Worm (Caenorhabditis elegans) whole organism, young adult: Measurements from ENCODE around the gene F35C8.8.

ENCODE experiments used
- B0019.2 ChIP-seq: fragments of 200-800 bp; sonication (Bioruptor generic); conservative IDR thresholded peaks from 2 replicates; pipeline ENCODE4 v1.3.6; 2022; ENCODE audit warnings: missing genetic modification reagents, missing genetic modification characterization, missing compliant biosample characterization
- B0336.3 ChIP-seq: fragments of 200-800 bp; sonication (Bioruptor generic); IDR thresholded peaks from 2 replicates; pipeline ENCODE4 v1.3.6; 2022; ENCODE audit warnings: missing genetic modification characterization, missing compliant biosample characterization
- F49E8.2 ChIP-seq: sonication (generic microtip); optimal IDR thresholded peaks from 3 replicates; lab custom pipeline; 2017; ENCODE audit warnings: missing genetic modification characterization, mild to moderate bottlenecking, missing compliant biosample characterization, antibody characterized with exemption, moderate library complexity; ENCODE audit not compliant: insufficient read depth
- F55B11.4 ChIP-seq: sonication (generic microtip); optimal IDR thresholded peaks from 2 replicates; lab custom pipeline; 2016; ENCODE audit warnings: missing compliant biosample characterization, missing genetic modification characterization, borderline replicate concordance; ENCODE audit not compliant: insufficient read depth
- F57A8.1 ChIP-seq: fragments of 200-800 bp; sonication (Bioruptor generic); optimal IDR thresholded peaks from 2 replicates; lab custom pipeline; 2018; ENCODE audit warnings: mild to moderate bottlenecking, missing genetic modification characterization, moderate library complexity, missing compliant biosample characterization
- K11D2.4 ChIP-seq: fragments of 200-800 bp; sonication (Bioruptor generic); IDR thresholded peaks from 2 replicates; pipeline ENCODE4 v1.3.6; 2022; ENCODE audit warnings: missing genetic modification reagents, missing genetic modification characterization, missing compliant biosample characterization
- Y56A3A.18 ChIP-seq: fragments of 200-800 bp; sonication (Bioruptor generic); IDR thresholded peaks from 2 replicates; pipeline ENCODE4 v1.3.6; 2022; ENCODE audit warnings: missing genetic modification reagents, missing genetic modification characterization, missing compliant biosample characterization
- Y67H2A.10 ChIP-seq: fragments of 200-800 bp; sonication (Bioruptor generic); conservative IDR thresholded peaks from 2 replicates; pipeline ENCODE4 v1.3.6; 2022; ENCODE audit warnings: missing genetic modification reagents, missing genetic modification characterization, missing compliant biosample characterization
- akir-1 ChIP-seq: fragments of 200-800 bp; sonication (Bioruptor generic); optimal IDR thresholded peaks from 2 replicates; lab custom pipeline; 2018; ENCODE audit warnings: mild to moderate bottlenecking, missing genetic modification characterization, moderate library complexity, missing compliant biosample characterization
- atf-7 ChIP-seq: sonication (generic microtip); optimal IDR thresholded peaks from 2 replicates; lab custom pipeline; 2017; ENCODE audit warnings: mild to moderate bottlenecking, missing genetic modification characterization, missing compliant biosample characterization
- attf-6 ChIP-seq: fragments of 200-800 bp; sonication (Bioruptor generic); IDR thresholded peaks from 2 replicates; pipeline ENCODE4 v1.3.6; 2022; ENCODE audit warnings: missing genetic modification reagents, missing genetic modification characterization, missing compliant biosample characterization
- bed-1 ChIP-seq: fragments of 200-800 bp; sonication (Bioruptor generic); IDR thresholded peaks from 2 replicates; pipeline ENCODE4 v1.3.6; 2022; ENCODE audit warnings: missing genetic modification reagents, missing genetic modification characterization, missing compliant biosample characterization
- bed-2 ChIP-seq: fragments of 200-800 bp; sonication (Bioruptor generic); IDR thresholded peaks from 2 replicates; pipeline ENCODE4 v1.3.6; 2022; ENCODE audit warnings: missing genetic modification reagents, missing genetic modification characterization, missing compliant biosample characterization
- cebp-1 ChIP-seq, 2 experiments: fragments of 200-800 bp in 1 of 2; sonication (Bioruptor generic) in 1 of 2; sonication (generic microtip) in 1 of 2; IDR thresholded peaks in 1 of 2; optimal IDR thresholded peaks in 1 of 2; 2 replicates each; pipeline versions ENCODE4 v1.3.6 to Lab custom; 2017 to 2022; ENCODE audit warnings: missing compliant biosample characterization in 2 of 2, missing genetic modification characterization in 2 of 2, mild to moderate bottlenecking in 1 of 2, missing genetic modification reagents in 1 of 2, moderate library complexity in 1 of 2
- ceh-40 ChIP-seq: fragments of 200-800 bp; sonication (Bioruptor generic); IDR thresholded peaks from 2 replicates; pipeline ENCODE4 v1.3.6; 2022; ENCODE audit warnings: missing genetic modification characterization, missing compliant biosample characterization
- ceh-79 ChIP-seq: sonication (generic microtip); optimal IDR thresholded peaks from 2 replicates; lab custom pipeline; 2017; ENCODE audit warnings: mild to moderate bottlenecking, missing genetic modification characterization, missing compliant biosample characterization
- ceh-91 ChIP-seq: fragments of 200-800 bp; sonication (Bioruptor generic); IDR thresholded peaks from 2 replicates; pipeline ENCODE4 v1.3.6; 2022; ENCODE audit warnings: missing genetic modification reagents, missing genetic modification characterization, missing compliant biosample characterization
- chd-7 ChIP-seq: sonication (generic microtip); optimal IDR thresholded peaks from 2 replicates; lab custom pipeline; 2016; ENCODE audit warnings: mild to moderate bottlenecking, missing genetic modification characterization, moderate library complexity, missing compliant biosample characterization
- dpl-1 ChIP-seq: fragments of 150-350 bp; optimal IDR thresholded peaks from 2 replicates; lab custom pipeline; 2014; ENCODE audit warnings: missing biosample characterization, missing genetic modification reagents, missing genetic modification characterization
- efl-1 ChIP-seq: fragments of 150-350 bp; optimal IDR thresholded peaks from 2 replicates; lab custom pipeline; 2014; ENCODE audit warnings: missing biosample characterization, missing genetic modification reagents, missing genetic modification characterization
- egl-44 ChIP-seq: fragments of 200-800 bp; sonication (Bioruptor generic); IDR thresholded peaks from 2 replicates; pipeline ENCODE4 v1.3.6; 2022; ENCODE audit warnings: missing genetic modification reagents, missing genetic modification characterization, missing compliant biosample characterization
- ekl-4 ChIP-seq: fragments of 200-800 bp; sonication (Bioruptor generic); IDR thresholded peaks from 2 replicates; pipeline ENCODE4 v1.3.6; 2022; ENCODE audit warnings: missing genetic modification reagents, missing genetic modification characterization, missing compliant biosample characterization
- hlh-26 ChIP-seq: fragments of 200-800 bp; sonication (Bioruptor generic); conservative IDR thresholded peaks from 2 replicates; pipeline ENCODE4 v1.3.6; 2022; ENCODE audit warnings: missing genetic modification reagents, missing genetic modification characterization, missing compliant biosample characterization
- hmg-1.2 ChIP-seq: fragments of 200-800 bp; sonication (Bioruptor generic); IDR thresholded peaks from 2 replicates; pipeline ENCODE4 v1.3.6; 2022; ENCODE audit warnings: missing genetic modification reagents, missing genetic modification characterization, missing compliant biosample characterization
- hrde-1 ChIP-seq: sonication (generic microtip); optimal IDR thresholded peaks from 2 replicates; lab custom pipeline; 2016; ENCODE audit warnings: missing genetic modification characterization, mild to moderate bottlenecking, missing compliant biosample characterization, moderate library complexity, missing genotype, missing genetic modification reagents, borderline replicate concordance
- lsl-1 ChIP-seq: fragments of 200-800 bp; sonication (Bioruptor generic); optimal IDR thresholded peaks from 2 replicates; lab custom pipeline; 2018; ENCODE audit warnings: mild to moderate bottlenecking, missing genetic modification characterization, moderate library complexity, missing compliant biosample characterization
- mes-4 ChIP-seq: sonication (generic microtip); optimal IDR thresholded peaks from 2 replicates; lab custom pipeline; 2016; ENCODE audit warnings: missing genotype, missing genetic modification characterization, missing compliant biosample characterization
- mxl-1 ChIP-seq: sonication (generic microtip); optimal IDR thresholded peaks from 2 replicates; lab custom pipeline; 2016; ENCODE audit warnings: missing genetic modification characterization, missing compliant biosample characterization
- nfyb-1 ChIP-seq: fragments of 200-800 bp; sonication (Bioruptor generic); IDR thresholded peaks from 2 replicates; pipeline ENCODE4 v1.3.6; 2022; ENCODE audit warnings: missing genetic modification reagents, missing genetic modification characterization, missing compliant biosample characterization
- nhr-179 ChIP-seq: sonication (generic microtip); optimal IDR thresholded peaks from 2 replicates; lab custom pipeline; 2016; ENCODE audit warnings: mild to moderate bottlenecking, missing genetic modification characterization, missing compliant biosample characterization
- nhr-90 ChIP-seq: sonication (generic microtip); optimal IDR thresholded peaks from 2 replicates; lab custom pipeline; 2016; ENCODE audit warnings: missing genotype, mild to moderate bottlenecking, missing genetic modification characterization, missing compliant biosample characterization
- sdz-38 ChIP-seq: sonication (generic microtip); optimal IDR thresholded peaks from 2 replicates; lab custom pipeline; 2016; ENCODE audit warnings: missing genotype, missing genetic modification characterization, missing compliant biosample characterization
- snpc-1.1 ChIP-seq: sonication (generic microtip); optimal IDR thresholded peaks from 2 replicates; lab custom pipeline; 2017; ENCODE audit warnings: missing genetic modification characterization, mild to moderate bottlenecking, missing compliant biosample characterization, antibody characterized with exemption, moderate library complexity, missing genotype, missing genetic modification reagents; ENCODE audit not compliant: insufficient read depth
- tlf-1 ChIP-seq: fragments of 200-800 bp; sonication (Bioruptor generic); optimal IDR thresholded peaks from 2 replicates; lab custom pipeline; 2018; ENCODE audit warnings: mild to moderate bottlenecking, missing genetic modification characterization, missing compliant biosample characterization
- ztf-25 ChIP-seq: fragments of 200-800 bp; sonication (Bioruptor generic); IDR thresholded peaks from 2 replicates; pipeline ENCODE4 v1.3.6; 2022; ENCODE audit warnings: missing genetic modification reagents, missing genetic modification characterization, missing compliant biosample characterization
- ztf-28 ChIP-seq: fragments of 200-800 bp; sonication (Bioruptor generic); IDR thresholded peaks from 2 replicates; pipeline ENCODE4 v1.3.6; 2022; ENCODE audit warnings: missing genetic modification reagents, missing genetic modification characterization, missing compliant biosample characterization

F35C8.8 gene

DNA sequence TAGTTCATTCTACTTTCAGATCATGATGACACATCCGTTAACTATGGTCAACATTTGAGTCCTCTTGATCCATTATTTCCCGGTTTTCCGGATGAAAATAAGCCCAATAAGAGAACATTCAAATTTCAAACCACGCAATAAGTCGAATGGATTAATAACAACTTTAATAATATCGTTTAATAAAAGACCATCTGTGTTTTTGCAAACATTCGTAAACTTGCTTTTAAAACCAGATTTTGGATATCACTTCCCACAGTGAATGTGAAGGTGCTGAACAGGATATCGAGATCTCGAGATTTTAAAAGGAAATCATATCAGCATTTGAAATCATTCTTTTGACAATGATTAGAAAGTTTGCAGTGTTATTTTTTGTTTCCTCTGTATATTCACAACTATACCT lies 30.4 kb downstream of the F35C8.8 start, which contains the start of gene C26B9.7 (continued):
- TF ChIP-seq efl-1 (GFP tag; lab: Kevin White, UChicago) (no peak), mes-4 (tag; lab: Kevin White, UChicago) (no peak)

DNA sequence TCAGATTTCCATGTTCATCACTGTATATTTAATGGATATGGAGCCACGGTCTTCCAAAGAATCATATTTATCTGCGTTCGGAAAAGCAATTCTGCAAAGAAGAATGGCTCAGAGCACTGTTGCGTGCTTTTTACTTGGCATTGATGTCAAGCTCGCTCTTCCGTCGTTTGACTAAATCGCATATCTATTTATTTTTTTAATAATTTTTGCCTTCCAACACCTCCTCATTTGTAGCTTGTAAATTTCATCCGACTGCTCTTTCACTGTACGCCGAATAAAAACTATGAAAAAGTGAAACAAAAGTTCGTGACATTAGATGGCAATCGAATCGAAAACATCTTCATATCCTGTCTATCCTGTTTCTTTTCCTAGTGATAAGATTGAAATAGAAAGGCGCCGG lies 32.5 kb downstream of the F35C8.8 start, which contains the start of gene C26B9.2:
C26B9.2 (plus strand) TSS at position 301 of the 400 bp plus-strand sequence.
- TF ChIP-seq dpl-1 (GFP tag; lab: Kevin White, UChicago) = no peak
- no peak for TF ChIP-seq ekl-4
- TF ChIP-seq nhr-90 (tag; lab: Kevin White, UChicago) = no peak
- TF ChIP-seq chd-7 (tag; lab: Kevin White, UChicago) = no peak
- TF ChIP-seq mes-4 (tag; lab: Kevin White, UChicago) = no peak
- no peak for TF ChIP-seq attf-6
- TF ChIP-seq bed-2 = no peak

DNA sequence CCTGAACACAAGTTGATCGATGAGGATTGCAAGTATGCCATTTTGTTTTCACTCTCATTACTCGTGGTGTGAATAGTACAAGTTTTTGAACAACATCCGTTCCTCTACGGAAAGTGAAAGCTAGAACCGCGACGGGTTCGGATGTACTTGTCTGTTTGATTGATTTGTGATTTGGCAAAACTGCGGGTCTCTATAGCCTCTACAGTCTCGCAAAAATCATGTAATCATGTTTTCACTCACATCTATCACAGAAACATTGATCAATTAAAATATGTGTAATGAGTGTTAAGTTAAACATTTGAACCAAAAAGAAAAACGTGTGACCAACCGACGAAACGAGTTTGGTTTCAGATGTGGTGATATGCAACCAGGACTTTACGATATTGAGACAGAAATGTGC lies 33.1 kb downstream of the F35C8.8 start:
- TF ChIP-seq nfyb-1 (GFP tag; lab: Robert Waterston, UW) = no peak
- TF ChIP-seq nhr-179 (tag; lab: Kevin White, UChicago) = no peak
- TF ChIP-seq F57A8.1 (GFP tag; lab: Kevin White, UChicago) = no peak
- TF ChIP-seq egl-44 = no peak
- TF ChIP-seq attf-6 = no peak
- no peak for TF ChIP-seq akir-1 (GFP tag; lab: Kevin White, UChicago)
- TF ChIP-seq B0336.3 (GFP tag; lab: Robert Waterston, UW) = no peak
- TF ChIP-seq K11D2.4 (GFP tag; lab: Robert Waterston, UW) = no peak
- TF ChIP-seq ekl-4 = no peak
- no peak for TF ChIP-seq ceh-40 (GFP tag; lab: Robert Waterston, UW)
- no peak for TF ChIP-seq ztf-25
- no peak for TF ChIP-seq ceh-79 (tag; lab: Kevin White, UChicago)
- no peak for TF ChIP-seq hlh-26 (GFP tag; lab: Robert Waterston, UW)
- TF ChIP-seq B0019.2 (GFP tag; lab: Robert Waterston, UW) = no peak
- no peak for TF ChIP-seq F55B11.4 (tag; lab: Kevin White, UChicago)
- no peak for TF ChIP-seq nhr-90 (tag; lab: Kevin White, UChicago)

DNA sequence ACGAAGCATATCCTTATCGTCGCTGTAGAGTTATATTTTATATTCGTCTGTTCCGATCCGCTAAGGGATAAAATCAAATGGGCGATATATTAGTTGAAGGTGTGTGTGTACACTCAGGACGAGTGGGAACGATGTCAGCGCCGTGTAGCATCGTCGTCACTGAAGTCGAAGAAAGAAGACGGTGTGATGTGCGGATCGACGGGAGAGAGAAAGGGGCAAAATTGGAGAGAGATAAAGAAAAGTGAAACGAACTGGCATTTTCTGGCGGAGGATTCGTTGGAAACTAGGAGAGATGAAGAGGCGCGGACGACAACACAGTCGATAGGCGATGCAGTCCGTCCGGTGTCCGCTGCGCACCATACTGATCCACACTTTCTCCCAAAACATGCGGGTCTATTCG lies 34.5 kb downstream of the F35C8.8 start, which contains the start of gene C26B9.3:
C26B9.3 (plus strand) TSS at position 343 of the 400 bp plus-strand sequence.
- TF ChIP-seq Y56A3A.18 (GFP tag; lab: Robert Waterston, UW) (no peak), F57A8.1 (GFP tag; lab: Kevin White, UChicago) (no peak), lsl-1 (GFP tag; lab: Kevin White, UChicago) (no peak), bed-1 (GFP tag; lab: Robert Waterston, UW) (no peak), chd-7 (tag; lab: Kevin White, UChicago) (no peak), egl-44 (no peak), ceh-91 (GFP tag; lab: Robert Waterston, UW) (no peak), hrde-1 (no peak), Y67H2A.10 (GFP tag; lab: Robert Waterston, UW) (no peak), mxl-1 (tag; lab: Kevin White, UChicago) (no peak), tlf-1 (GFP tag; lab: Kevin White, UChicago) (no peak), cebp-1 (GFP tag; IDR thresholded peaks at IDR 0.05; lab: Robert Waterston, UW) (no peak), cebp-1 (tag; optimal IDR thresholded peaks at IDR 0.05; lab: Kevin White, UChicago) (no peak), ekl-4 (no peak), sdz-38 (tag; lab: Kevin White, UChicago) (no peak), atf-7 (no peak), hmg-1.2 (GFP tag; lab: Robert Waterston, UW) (no peak), F49E8.2 (tag; lab: Kevin White, UChicago) (no peak), snpc-1.1 (tag; lab: Kevin White, UChicago) (no peak), ztf-28 (GFP tag; lab: Robert Waterston, UW) (no peak)
